Worm (Caenorhabditis elegans): ENCODE measurements around the gene ZK632.4.

ZK632.4 gene

DNA sequence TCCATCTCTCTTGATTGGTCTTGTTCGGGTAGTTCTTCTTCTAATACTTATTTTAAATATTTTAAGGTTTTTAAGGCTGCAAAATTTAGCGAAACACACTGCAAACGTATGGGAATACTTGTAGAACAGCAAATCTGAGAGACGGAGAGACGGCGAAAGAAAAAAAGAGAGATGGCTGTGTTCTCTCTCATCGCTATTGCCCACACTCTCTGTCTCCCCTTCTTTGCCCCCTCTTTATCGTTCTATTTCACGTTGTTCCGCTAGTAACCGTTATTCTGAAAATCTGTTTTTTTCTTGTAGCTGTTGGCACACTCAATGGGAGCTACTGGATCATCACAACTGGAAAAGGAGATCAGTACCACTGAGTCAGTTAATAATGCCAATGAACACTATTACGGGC, 30.9 kb downstream of the ZK632.4 start, which contains the start of gene usp-46:
usp-46 (plus strand) TSS at position 301 of the 400 bp plus-strand sequence.
- no peak for TF ChIP-seq snpc-4 (tag; optimal IDR thresholded peaks at IDR 0.05)
- no peak for TF ChIP-seq egl-13 (tag; optimal IDR thresholded peaks at IDR 0.05)
- no peak for TF ChIP-seq Y116A8C.19 (tag; optimal IDR thresholded peaks at IDR 0.05; ENCODE audit: borderline replicate concordance)
- peak in 1 of 2 experiments; percentile 16 for TF ChIP-seq lsy-2 (tag; optimal IDR thresholded peaks at IDR 0.05)
- TF ChIP-seq zip-4 (GFP tag; optimal IDR thresholded peaks at IDR 0.05), result no peak
- TF ChIP-seq nhr-84 (tag; optimal IDR thresholded peaks at IDR 0.05), result no peak
- TF ChIP-seq nhr-11 (tag; optimal IDR thresholded peaks at IDR 0.05), result no peak
- TF ChIP-seq swsn-7 (tag; optimal IDR thresholded peaks at IDR 0.05), result no peak
- peak in 1 of 3 experiments; percentile 30 for TF ChIP-seq ceh-82 (tag; optimal IDR thresholded peaks at IDR 0.05)
- no peak for TF ChIP-seq pag-3 (tag; optimal IDR thresholded peaks at IDR 0.05; ENCODE audit: borderline replicate concordance, insufficient read depth)
- TF ChIP-seq snu-23 (GFP tag; optimal IDR thresholded peaks at IDR 0.05), result peak; percentile 13
- TF ChIP-seq elt-3 (tag; optimal IDR thresholded peaks at IDR 0.05), result no peak
- no peak for TF ChIP-seq xbp-1 (tag; optimal IDR thresholded peaks at IDR 0.05)
- no peak for TF ChIP-seq jun-1 (tag; optimal IDR thresholded peaks at IDR 0.05)
- no peak for TF ChIP-seq blmp-1 (tag; optimal IDR thresholded peaks at IDR 0.05)
- TF ChIP-seq efl-1 (optimal IDR thresholded peaks at IDR 0.05), result peak in 1 of 2 experiments; percentile 5
- no peak for TF ChIP-seq efl-1 (GFP tag; optimal IDR thresholded peaks at IDR 0.05 in 1 of 2)
- TF ChIP-seq lin-14 (GFP tag; optimal IDR thresholded peaks at IDR 0.05), result peak; percentile 53

DNA sequence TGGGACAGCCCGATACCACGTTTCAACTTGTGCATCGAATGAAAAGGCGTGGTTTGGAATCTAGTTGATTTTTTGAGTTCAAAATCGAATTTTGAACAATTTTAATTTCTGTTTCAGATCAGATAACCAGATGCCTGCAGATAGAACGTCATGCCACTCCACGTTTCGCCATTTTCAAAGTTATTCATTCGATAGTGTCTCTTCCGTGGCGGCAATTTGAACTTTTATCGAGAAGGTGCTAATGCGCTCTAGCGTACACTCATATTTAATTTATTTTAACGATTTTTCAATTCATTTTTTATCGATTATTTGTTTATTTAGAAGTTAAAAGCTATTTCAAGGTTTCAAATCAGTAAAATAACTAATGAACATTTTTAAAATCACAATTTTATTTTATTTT, 31.3 kb downstream of the ZK632.4 start:
- TF ChIP-seq ceh-82 (tag; optimal IDR thresholded peaks at IDR 0.05), result no peak
- TF ChIP-seq lin-35 (GFP tag; optimal IDR thresholded peaks at IDR 0.05), result peak; percentile 59 to 90
- peak in 1 of 2 experiments; percentile 27 for TF ChIP-seq lsy-2 (tag; optimal IDR thresholded peaks at IDR 0.05)
- TF ChIP-seq tlp-1 (tag; optimal IDR thresholded peaks at IDR 0.05), result no peak
- peak; percentile 53 to 78 (median 66) for TF ChIP-seq dpl-1 (GFP tag; optimal IDR thresholded peaks at IDR 0.05)
- no peak for TF ChIP-seq egl-27 (tag; optimal IDR thresholded peaks at IDR 0.05)
- TF ChIP-seq unc-62 (GFP tag; optimal IDR thresholded peaks at IDR 0.05), result no peak
- no peak for TF ChIP-seq unc-86 (tag; optimal IDR thresholded peaks at IDR 0.05)
- TF ChIP-seq mab-9 (GFP tag; IDR thresholded peaks at IDR 0.05), result no peak
- TF ChIP-seq fos-1 (tag; optimal IDR thresholded peaks at IDR 0.05), result no peak
- TF ChIP-seq lir-3 (tag; optimal IDR thresholded peaks at IDR 0.05; ENCODE audit: poor library complexity), result peak; percentile 5
- no peak for TF ChIP-seq ama-1 (optimal IDR thresholded peaks at IDR 0.05)
- TF ChIP-seq nhr-71 (tag; optimal IDR thresholded peaks at IDR 0.05), result peak; percentile 10
- peak; percentile 9 for TF ChIP-seq rnt-1 (tag; optimal IDR thresholded peaks at IDR 0.05)
- no peak for TF ChIP-seq nhr-85 (tag)
- peak in 1 of 2 experiments; percentile 81 for TF ChIP-seq efl-1 (optimal IDR thresholded peaks at IDR 0.05)
- TF ChIP-seq efl-1 (GFP tag; optimal IDR thresholded peaks at IDR 0.05 in 1 of 2), result peak; percentile 73 to 98
- TF ChIP-seq F16B12.6 (tag; optimal IDR thresholded peaks at IDR 0.05), result no peak
- TF ChIP-seq vab-15 (tag; optimal IDR thresholded peaks at IDR 0.05), result no peak
- TF ChIP-seq nhr-28 (tag; optimal IDR thresholded peaks at IDR 0.05), result no peak
- no peak for TF ChIP-seq nhr-19 (GFP tag; conservative IDR thresholded peaks at IDR 0.05)
- TF ChIP-seq mep-1 (tag; optimal IDR thresholded peaks at IDR 0.05), result no peak
- no peak for TF ChIP-seq unc-98 (GFP tag; IDR thresholded peaks at IDR 0.05)
- TF ChIP-seq snu-23 (GFP tag; optimal IDR thresholded peaks at IDR 0.05), result no peak
- no peak for TF ChIP-seq Y116A8C.19 (tag; optimal IDR thresholded peaks at IDR 0.05; ENCODE audit: borderline replicate concordance)

DNA sequence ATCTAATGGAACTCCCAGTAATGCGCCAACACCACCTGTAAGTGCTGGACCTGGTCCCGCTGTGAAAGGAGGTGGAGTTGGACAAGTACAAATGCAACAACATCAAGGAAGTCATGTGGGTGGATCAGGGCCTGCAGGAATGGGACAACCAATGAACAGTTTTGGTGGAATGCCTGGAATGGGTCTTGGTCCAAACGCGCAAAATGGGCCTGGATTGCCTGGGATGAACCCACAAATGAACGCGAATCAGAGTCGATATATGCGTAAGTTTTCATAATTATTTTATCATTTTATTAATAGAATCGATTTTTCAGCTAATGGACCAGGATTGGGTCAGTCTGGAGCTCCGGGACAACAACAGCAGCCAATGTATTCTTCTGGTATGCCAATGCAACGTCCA, 34.9 kb downstream of the ZK632.4 start:
- TF ChIP-seq pqm-1 (tag; optimal IDR thresholded peaks at IDR 0.05) (no peak), efl-1 (optimal IDR thresholded peaks at IDR 0.05) (no peak), efl-1 (GFP tag; optimal IDR thresholded peaks at IDR 0.05 in 1 of 2) (peak in 1 of 2 experiments; percentile 90), zip-4 (GFP tag; optimal IDR thresholded peaks at IDR 0.05) (no peak)

All from whole organism, L1 larva.